Worm (Caenorhabditis elegans) whole organism, late embryonic: ENCODE measurements around the gene F47B8.10.

Experiments
- ama-1 ChIP-seq: fragments of 150-350 bp; optimal IDR thresholded peaks from 2 replicates; lab custom pipeline; 2014
- dve-1 ChIP-seq: sonication (generic microtip); optimal IDR thresholded peaks from 2 replicates; lab custom pipeline; 2017; ENCODE audit warnings: antibody characterized with exemption, mild to moderate bottlenecking, missing genetic modification characterization, missing compliant biosample characterization
- ets-4 ChIP-seq: sonication (generic microtip); optimal IDR thresholded peaks from 2 replicates; lab custom pipeline; 2016; ENCODE audit warnings: missing genetic modification characterization, missing compliant biosample characterization
- eyg-1 ChIP-seq: sonication (generic microtip); optimal IDR thresholded peaks from 2 replicates; lab custom pipeline; 2016; ENCODE audit warnings: missing genotype, missing genetic modification characterization, missing compliant biosample characterization
- fkh-10 ChIP-seq: fragments of 150-350 bp; optimal IDR thresholded peaks from 2 replicates; lab custom pipeline; 2014; ENCODE audit warnings: missing biosample characterization, missing genetic modification reagents, missing genetic modification characterization
- lim-6 ChIP-seq: sonication (generic microtip); optimal IDR thresholded peaks from 2 replicates; lab custom pipeline; 2016; ENCODE audit warnings: missing genetic modification characterization, missing compliant biosample characterization
- nhr-11 ChIP-seq: fragments of 150-350 bp; optimal IDR thresholded peaks from 2 replicates; lab custom pipeline; 2014; ENCODE audit warnings: missing biosample characterization, missing genetic modification characterization
- pax-1 ChIP-seq: fragments of 150-350 bp; optimal IDR thresholded peaks from 2 replicates; lab custom pipeline; 2014; ENCODE audit warnings: missing biosample characterization, missing genetic modification characterization
- pha-4 ChIP-seq: fragments of 150-350 bp; optimal IDR thresholded peaks from 2 replicates; lab custom pipeline; 2018; ENCODE audit warnings: missing biosample characterization, missing genetic modification reagents, missing genetic modification characterization
- pqm-1 ChIP-seq: sonication (generic microtip); optimal IDR thresholded peaks from 2 replicates; lab custom pipeline; 2016; ENCODE audit warnings: missing genetic modification characterization, missing compliant biosample characterization
- sox-4 ChIP-seq: sonication (generic microtip); optimal IDR thresholded peaks from 2 replicates; lab custom pipeline; 2017; ENCODE audit warnings: mild to moderate bottlenecking, missing genetic modification characterization, inconsistent platforms, missing compliant biosample characterization
- unc-3 ChIP-seq, 2 experiments: fragments of 200-800 bp in 1 of 2; sonication (Bioruptor generic) in 1 of 2; sonication (generic microtip) in 1 of 2; conservative IDR thresholded peaks in 1 of 2; optimal IDR thresholded peaks in 1 of 2; 2 replicates each; pipeline versions ENCODE4 v1.3.6 to Lab custom; 2016 to 2022; ENCODE audit warnings: missing compliant biosample characterization in 2 of 2, missing genetic modification characterization in 2 of 2, missing genetic modification reagents in 1 of 2

DNA sequence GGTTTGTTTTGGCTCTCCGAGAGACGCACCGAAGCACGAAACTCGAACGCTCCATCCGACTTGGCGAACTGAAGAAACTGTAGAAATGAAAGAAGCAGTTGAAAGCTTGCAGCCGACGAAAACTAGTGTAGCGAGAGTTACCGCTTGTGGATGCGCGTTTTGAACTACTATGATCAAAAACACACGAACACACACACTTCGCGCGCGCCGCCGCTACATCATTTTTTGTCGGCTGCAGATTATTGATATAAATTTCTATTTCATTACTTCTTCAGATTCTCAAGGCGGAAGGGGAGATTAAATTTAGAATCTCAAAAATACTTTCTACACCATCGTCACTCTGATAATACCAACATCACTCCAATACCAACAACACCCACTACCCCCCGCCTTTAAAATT lies 20.2 kb downstream of the F47B8.10 start:
- no peak for TF ChIP-seq eyg-1
- TF ChIP-seq fkh-10 (GFP tag; lab: Kevin White, UChicago), result no peak
- no peak for TF ChIP-seq pax-1
- TF ChIP-seq pha-4 (tag; lab: Kevin White, UChicago), result no peak
- no peak for TF ChIP-seq ama-1 (lab: Kevin White, UChicago)
- no peak for TF ChIP-seq nhr-11 (tag; lab: Kevin White, UChicago)
- TF ChIP-seq unc-3 (GFP tag; conservative IDR thresholded peaks at IDR 0.05; lab: Robert Waterston, UW), result no peak
- TF ChIP-seq unc-3 (tag; optimal IDR thresholded peaks at IDR 0.05; lab: Kevin White, UChicago), result no peak
- TF ChIP-seq sox-4 (tag; lab: Kevin White, UChicago), result no peak
- TF ChIP-seq pqm-1 (tag; lab: Kevin White, UChicago), result no peak
- TF ChIP-seq lim-6 (tag; lab: Kevin White, UChicago), result no peak
- TF ChIP-seq dve-1 (tag; lab: Kevin White, UChicago), result no peak
- no peak for TF ChIP-seq ets-4 (tag; lab: Kevin White, UChicago)
